Fruit fly (Drosophila melanogaster): Measurements from ENCODE around the gene CG13950.

CG13950 gene

DNA sequence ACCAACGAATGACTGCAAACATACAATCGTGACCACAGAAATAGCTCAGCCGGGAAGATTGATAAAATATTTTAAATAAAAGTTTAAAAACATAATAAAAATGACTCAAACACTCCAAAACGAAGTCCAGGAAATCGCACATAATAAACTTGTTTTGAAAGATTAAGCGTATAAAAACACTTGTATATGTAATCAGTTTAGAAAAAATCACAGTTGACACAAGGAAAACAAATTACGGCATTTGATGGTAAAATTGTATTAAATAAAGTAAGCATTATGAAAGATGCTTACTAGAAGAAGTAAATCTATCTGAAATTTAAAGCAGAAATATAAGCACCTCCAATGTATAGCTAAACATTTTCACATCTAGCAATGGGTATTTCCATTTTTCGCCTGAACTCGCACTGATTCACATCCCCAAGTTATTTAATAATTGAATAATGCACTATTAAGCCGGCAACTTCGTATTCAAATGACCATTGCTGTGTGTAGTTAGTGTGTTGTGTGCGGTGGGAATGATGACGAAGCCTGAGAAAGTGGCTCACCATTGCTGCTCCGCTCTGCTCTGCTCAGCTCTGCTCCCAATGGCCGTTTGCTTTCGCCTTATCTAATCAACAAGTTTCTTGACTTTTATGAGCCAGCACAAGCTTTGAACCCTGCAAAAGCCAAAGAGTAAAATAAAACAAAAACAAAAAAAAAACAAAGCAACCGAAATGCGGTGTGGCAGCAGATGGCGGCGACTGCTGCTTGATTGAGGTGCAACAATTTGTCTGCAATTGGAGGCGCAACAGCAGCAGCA is 12.6 kb upstream of the CG13950 start:
- TF ChIP-seq CG33017 (tag; optimal IDR thresholded peaks at IDR 0.05) (no peak), CG7045 (GFP tag; optimal IDR thresholded peaks at IDR 0.05) (no peak), cnc (optimal IDR thresholded peaks at IDR 0.05) (no peak), Mnt (GFP tag; optimal IDR thresholded peaks at IDR 0.05) (no peak), toe (GFP tag; optimal IDR thresholded peaks at IDR 0.05) (no peak), pad (GFP tag; optimal IDR thresholded peaks at IDR 0.05) (no peak), CG5204 (GFP tag; optimal IDR thresholded peaks at IDR 0.05) (no peak), CG7101 (tag; optimal IDR thresholded peaks at IDR 0.05) (no peak), bab1 (GFP tag; optimal IDR thresholded peaks at IDR 0.05) (no peak), tj (GFP tag; optimal IDR thresholded peaks at IDR 0.05) (peak; percentile 1), Clk (GFP tag; optimal IDR thresholded peaks at IDR 0.05) (no peak), CG11617 (GFP tag; optimal IDR thresholded peaks at IDR 0.05) (peak; percentile 24)

DNA sequence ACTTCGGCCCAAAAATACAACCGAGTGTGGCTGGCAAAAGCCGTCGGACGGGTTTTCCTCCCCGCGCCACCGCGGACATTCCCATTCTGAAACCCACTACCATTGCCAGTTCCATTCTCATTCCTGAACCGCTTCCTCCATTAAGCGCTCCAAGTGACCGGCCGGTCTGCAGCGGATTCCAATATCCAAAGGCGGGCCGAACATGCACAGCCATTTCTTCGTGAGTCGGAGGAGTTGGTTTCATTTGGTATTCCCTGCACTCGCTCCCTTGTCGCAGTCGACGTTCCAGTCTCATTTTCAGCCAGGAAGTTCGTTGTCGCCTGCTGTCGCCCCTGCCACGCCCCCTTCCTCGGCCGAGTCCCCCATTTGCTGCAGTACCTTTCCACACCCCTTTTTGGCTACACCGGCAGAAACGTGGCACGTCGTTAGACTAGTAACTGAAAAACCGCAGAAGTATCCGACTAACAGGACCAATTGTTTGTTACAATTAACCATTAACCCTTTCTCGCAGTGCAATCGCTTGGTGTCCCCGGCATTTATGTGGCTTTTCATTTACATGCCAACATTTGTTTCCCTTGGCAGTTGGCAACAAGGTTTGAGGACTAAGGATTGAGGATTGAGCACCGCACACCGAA is 11.9 kb upstream of the CG13950 start:
- TF ChIP-seq Hr96 (GFP tag; optimal IDR thresholded peaks at IDR 0.05) (no peak), CG7045 (GFP tag; optimal IDR thresholded peaks at IDR 0.05) (no peak), CG5204 (GFP tag; optimal IDR thresholded peaks at IDR 0.05) (no peak), Clk (GFP tag; optimal IDR thresholded peaks at IDR 0.05) (no peak), cnc (optimal IDR thresholded peaks at IDR 0.05) (no peak), toe (GFP tag; optimal IDR thresholded peaks at IDR 0.05) (no peak), Crg-1 (GFP tag; optimal IDR thresholded peaks at IDR 0.05) (no peak), tj (GFP tag; optimal IDR thresholded peaks at IDR 0.05) (no peak), bab1 (GFP tag; optimal IDR thresholded peaks at IDR 0.05) (no peak), cic (GFP tag; optimal IDR thresholded peaks at IDR 0.05) (no peak), ovo (GFP tag; optimal IDR thresholded peaks at IDR 0.05) (no peak), pad (GFP tag; optimal IDR thresholded peaks at IDR 0.05) (no peak), kay (GFP tag; ENCODE audit: borderline replicate concordance) (no peak), CG1620 (GFP tag; optimal IDR thresholded peaks at IDR 0.05) (no peak), CG12768 (GFP tag; optimal IDR thresholded peaks at IDR 0.05) (no peak), CG7101 (tag; optimal IDR thresholded peaks at IDR 0.05) (no peak), CG33017 (tag; optimal IDR thresholded peaks at IDR 0.05) (no peak), CG11617 (GFP tag; optimal IDR thresholded peaks at IDR 0.05) (no peak)

DNA sequence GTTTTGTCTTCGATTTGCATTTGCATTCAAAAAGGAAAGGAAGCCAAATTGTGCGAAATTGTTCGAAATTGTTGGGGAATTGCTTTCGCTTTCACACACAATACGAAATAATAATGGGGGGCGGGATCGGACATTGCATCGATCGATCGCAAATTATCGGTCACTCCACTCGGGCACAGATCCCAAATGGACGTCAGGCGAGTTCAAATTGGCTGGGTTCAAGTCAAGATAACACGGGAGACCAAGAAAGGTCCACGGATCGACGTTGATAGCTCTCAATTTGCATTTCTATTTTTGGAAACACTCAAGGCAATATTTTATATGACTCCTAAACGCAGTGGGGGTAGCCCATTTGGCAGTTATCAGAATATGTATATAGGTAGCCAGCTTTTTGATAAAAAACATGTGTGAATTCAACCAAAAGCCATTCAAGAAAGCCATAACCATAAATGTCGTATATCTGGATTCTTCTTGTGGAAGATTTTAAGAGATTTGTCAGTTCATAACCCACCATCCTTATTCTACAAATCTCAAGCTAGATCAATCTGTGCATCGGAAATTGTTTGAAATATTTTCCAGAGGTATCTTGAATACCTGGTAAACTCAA is 10.8 kb upstream of the CG13950 start:
- TF ChIP-seq cnc (optimal IDR thresholded peaks at IDR 0.05) (no peak), bab1 (GFP tag; optimal IDR thresholded peaks at IDR 0.05) (no peak), pad (GFP tag; optimal IDR thresholded peaks at IDR 0.05) (no peak), cic (GFP tag; optimal IDR thresholded peaks at IDR 0.05) (no peak), Crg-1 (GFP tag; optimal IDR thresholded peaks at IDR 0.05) (no peak), Mnt (GFP tag; optimal IDR thresholded peaks at IDR 0.05) (no peak), CG5204 (GFP tag; optimal IDR thresholded peaks at IDR 0.05) (no peak), CG11617 (GFP tag; optimal IDR thresholded peaks at IDR 0.05) (no peak), CG1620 (GFP tag; optimal IDR thresholded peaks at IDR 0.05) (no peak), ovo (GFP tag; optimal IDR thresholded peaks at IDR 0.05) (no peak), CG7101 (tag; optimal IDR thresholded peaks at IDR 0.05) (no peak), toe (GFP tag; optimal IDR thresholded peaks at IDR 0.05) (no peak), Hr96 (GFP tag; optimal IDR thresholded peaks at IDR 0.05) (no peak), CG33017 (tag; optimal IDR thresholded peaks at IDR 0.05) (no peak), kay (GFP tag; ENCODE audit: borderline replicate concordance) (no peak), CG14711 (tag; optimal IDR thresholded peaks at IDR 0.05) (no peak), CG12768 (GFP tag; optimal IDR thresholded peaks at IDR 0.05) (no peak), Clk (GFP tag; optimal IDR thresholded peaks at IDR 0.05) (no peak)

DNA sequence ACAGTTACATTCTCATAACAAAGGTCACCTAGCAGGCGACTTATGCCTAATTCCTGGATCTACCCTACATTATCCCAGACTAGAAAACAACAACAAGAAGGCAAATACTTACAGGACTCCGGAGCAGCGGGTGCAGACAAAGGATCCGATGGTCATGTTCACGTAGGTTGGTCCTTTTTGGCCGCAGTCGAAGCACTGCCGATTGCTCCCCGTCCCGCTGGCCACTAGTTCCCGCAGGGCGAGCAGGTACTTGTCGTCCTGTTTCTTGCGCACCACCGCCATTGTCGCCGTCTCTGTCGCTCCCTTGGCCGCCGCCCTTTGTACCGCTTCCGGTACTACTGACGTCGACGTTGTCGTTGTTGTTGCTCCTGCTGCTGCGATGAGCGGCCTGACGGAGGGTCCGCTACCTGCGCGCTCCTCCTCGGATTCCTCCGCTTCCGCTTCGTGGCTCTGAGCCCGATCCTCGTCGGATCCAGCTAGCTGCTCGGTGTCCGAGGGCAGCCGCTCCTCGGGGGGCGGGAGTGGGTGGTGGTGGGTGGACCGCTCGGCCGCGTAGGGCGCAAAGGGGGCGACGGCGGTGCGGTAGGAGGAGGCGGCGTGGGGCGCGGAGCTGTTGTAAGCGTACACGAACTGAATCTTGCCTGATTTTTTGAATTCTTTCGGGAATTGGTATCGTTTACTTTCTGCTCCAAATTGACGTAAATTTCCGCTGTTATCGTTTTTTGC is 10.0 kb upstream of the CG13950 start:
- no peak for TF ChIP-seq pad (GFP tag; optimal IDR thresholded peaks at IDR 0.05)
- TF ChIP-seq kay (GFP tag; ENCODE audit: borderline replicate concordance), result no peak
- TF ChIP-seq CG7045 (GFP tag; optimal IDR thresholded peaks at IDR 0.05), result no peak
- TF ChIP-seq Crg-1 (GFP tag; optimal IDR thresholded peaks at IDR 0.05), result no peak
- TF ChIP-seq CG5204 (GFP tag; optimal IDR thresholded peaks at IDR 0.05), result no peak
- TF ChIP-seq toe (GFP tag; optimal IDR thresholded peaks at IDR 0.05), result no peak
- no peak for TF ChIP-seq CG14711 (tag; optimal IDR thresholded peaks at IDR 0.05)
- TF ChIP-seq Clk (GFP tag; optimal IDR thresholded peaks at IDR 0.05), result no peak
- no peak for TF ChIP-seq CG12768 (GFP tag; optimal IDR thresholded peaks at IDR 0.05)
- no peak for TF ChIP-seq CG1620 (GFP tag; optimal IDR thresholded peaks at IDR 0.05)
- TF ChIP-seq CG11617 (GFP tag; optimal IDR thresholded peaks at IDR 0.05), result no peak
- TF ChIP-seq cnc (optimal IDR thresholded peaks at IDR 0.05), result no peak
- TF ChIP-seq Mnt (GFP tag; optimal IDR thresholded peaks at IDR 0.05), result no peak
- no peak for TF ChIP-seq tj (GFP tag; optimal IDR thresholded peaks at IDR 0.05)
- TF ChIP-seq CG7101 (tag; optimal IDR thresholded peaks at IDR 0.05), result no peak
- TF ChIP-seq bab1 (GFP tag; optimal IDR thresholded peaks at IDR 0.05), result no peak
- TF ChIP-seq cic (GFP tag; optimal IDR thresholded peaks at IDR 0.05), result no peak
- TF ChIP-seq CG33017 (tag; optimal IDR thresholded peaks at IDR 0.05), result no peak

DNA sequence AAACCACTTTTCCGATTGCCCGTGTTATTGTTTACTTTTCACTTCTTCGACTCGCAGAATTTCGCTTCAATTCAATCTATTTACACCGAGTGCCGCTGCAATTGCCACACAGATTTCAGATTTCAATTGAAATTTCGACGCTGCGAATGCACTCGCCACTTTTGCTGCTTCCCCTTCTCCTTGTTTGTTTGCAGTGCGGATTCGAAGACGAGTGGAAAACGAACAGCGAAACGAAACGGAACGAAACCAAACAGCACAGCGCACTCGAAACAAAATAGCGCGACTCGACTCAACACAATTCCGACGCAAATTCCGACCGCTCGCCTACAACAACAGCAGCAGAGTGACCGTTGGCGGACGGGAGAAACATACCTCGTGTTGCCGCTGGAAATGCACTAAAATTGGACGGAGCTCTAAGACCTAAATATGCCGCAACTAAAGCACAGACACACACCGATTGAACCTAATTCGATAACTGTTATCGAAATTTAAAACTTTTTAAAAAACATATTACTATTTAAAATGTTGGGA is 9.2 kb upstream of the CG13950 start, which contains the start of gene drongo:
TSS of gene drongo (minus strand) at position 345 of the 531 bp plus-strand sequence.
- TF ChIP-seq Mnt (GFP tag; optimal IDR thresholded peaks at IDR 0.05) (peak; percentile 75), bab1 (GFP tag; optimal IDR thresholded peaks at IDR 0.05) (peak; percentile 66), CG12768 (GFP tag; optimal IDR thresholded peaks at IDR 0.05) (peak; percentile 23), cic (GFP tag; optimal IDR thresholded peaks at IDR 0.05) (peak; percentile 27), pad (GFP tag; optimal IDR thresholded peaks at IDR 0.05) (no peak), toe (GFP tag; optimal IDR thresholded peaks at IDR 0.05) (no peak), CG7045 (GFP tag; optimal IDR thresholded peaks at IDR 0.05) (peak; percentile 2), tj (GFP tag; optimal IDR thresholded peaks at IDR 0.05) (peak; percentile 60), ovo (GFP tag; optimal IDR thresholded peaks at IDR 0.05) (no peak), Crg-1 (GFP tag; optimal IDR thresholded peaks at IDR 0.05) (no peak), CG11617 (GFP tag; optimal IDR thresholded peaks at IDR 0.05) (peak; percentile 14), kay (GFP tag; ENCODE audit: borderline replicate concordance) (no peak), CG33017 (tag; optimal IDR thresholded peaks at IDR 0.05) (peak; percentile 26), cnc (optimal IDR thresholded peaks at IDR 0.05) (no peak), CG5204 (GFP tag; optimal IDR thresholded peaks at IDR 0.05) (no peak), Clk (GFP tag; optimal IDR thresholded peaks at IDR 0.05) (no peak), CG1620 (GFP tag; optimal IDR thresholded peaks at IDR 0.05) (peak; percentile 55), CG14711 (tag; optimal IDR thresholded peaks at IDR 0.05) (peak; percentile 60), CG7101 (tag; optimal IDR thresholded peaks at IDR 0.05) (peak; percentile 62), Hr96 (GFP tag; optimal IDR thresholded peaks at IDR 0.05) (peak; percentile 16)

All from whole organism, adult.